Worm (Caenorhabditis elegans): Measurements from ENCODE around the gene ras-1.

- no peak for TF ChIP-seq hlh-30 (tag; optimal IDR thresholded peaks at IDR 0.05; ENCODE audit: insufficient read depth)
- no peak for TF ChIP-seq nhr-11 (tag; optimal IDR thresholded peaks at IDR 0.05)
- TF ChIP-seq pag-3 (tag; optimal IDR thresholded peaks at IDR 0.05; ENCODE audit: borderline replicate concordance) = no peak
- TF ChIP-seq pha-4 (tag; optimal IDR thresholded peaks at IDR 0.05) = no peak
- TF ChIP-seq ama-1 (optimal IDR thresholded peaks at IDR 0.05) = no peak
- no peak for TF ChIP-seq unc-86 (tag; optimal IDR thresholded peaks at IDR 0.05)
- TF ChIP-seq K09A11.1 (tag; optimal IDR thresholded peaks at IDR 0.05; ENCODE audit: insufficient read depth) = no peak
- no peak for TF ChIP-seq odd-2 (tag; optimal IDR thresholded peaks at IDR 0.05)
- no peak for TF ChIP-seq ztf-16 (tag; optimal IDR thresholded peaks at IDR 0.05)
Observed at ce11 chrII:12335430-12335829, 16.6 kb downstream of the ras-1 start, which contains the start of gene sre-52.
